Worm (Caenorhabditis elegans) whole organism, L4/young adult: ENCODE measurements around the gene seu-1.

Source experiments
- W03F9.2 ChIP-seq: fragments of 150-350 bp; optimal IDR thresholded peaks from 2 replicates; lab custom pipeline; 2014; ENCODE audit warnings: missing biosample characterization, missing genetic modification characterization
- dao-5 ChIP-seq: sonication (generic microtip); optimal IDR thresholded peaks from 2 replicates; lab custom pipeline; 2016; ENCODE audit warnings: missing genotype, missing genetic modification characterization, moderate library complexity, missing compliant biosample characterization
- him-1 ChIP-seq: sonication (generic microtip); optimal IDR thresholded peaks from 2 replicates; lab custom pipeline; 2016; ENCODE audit warnings: missing genotype, missing genetic modification reagents, missing genetic modification characterization, missing compliant biosample characterization

Gene seu-1

DNA sequence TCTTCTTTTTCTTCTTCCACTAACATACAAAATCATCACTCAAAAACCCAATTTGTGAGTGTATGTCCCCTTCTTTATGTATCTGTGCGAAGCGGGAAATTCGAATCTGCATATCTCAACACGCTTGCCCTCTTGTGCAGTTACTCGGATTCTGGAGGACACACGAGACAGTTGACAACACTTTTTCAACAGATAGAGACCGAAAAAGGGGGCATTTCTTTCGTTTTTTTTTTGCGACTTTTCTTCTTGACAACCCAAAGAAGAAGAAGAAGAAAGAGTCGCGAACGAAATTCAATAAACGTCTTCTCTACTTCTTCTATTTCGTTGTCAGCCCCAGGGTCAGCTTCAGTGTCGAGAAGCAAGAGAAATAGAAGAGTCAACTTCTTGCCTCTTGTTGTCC lies 36.6 kb downstream of the seu-1 start:
- no peak for TF ChIP-seq W03F9.2 (tag; lab: Kevin White, UChicago)

DNA sequence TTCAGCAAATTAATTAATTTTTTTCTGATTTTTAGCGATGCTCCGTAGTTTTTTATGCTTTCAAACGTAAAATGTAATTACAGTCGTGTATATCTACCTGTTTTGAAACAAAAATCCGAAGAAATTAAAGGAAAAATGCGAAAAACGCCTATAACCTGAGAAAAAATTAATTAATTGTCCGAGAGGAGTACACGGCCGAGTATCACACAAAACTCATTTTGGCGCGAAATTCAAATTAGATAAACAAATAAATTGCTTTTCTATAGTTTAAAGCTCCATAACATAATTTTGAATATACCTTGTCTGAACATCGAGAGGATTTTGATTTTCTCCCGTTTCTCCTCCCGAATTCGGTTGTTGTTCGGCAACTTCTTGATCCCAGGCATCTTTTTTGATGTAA lies 40.0 kb downstream of the seu-1 start:
- TF ChIP-seq him-1 (tag; lab: Kevin White, UChicago) (no peak), W03F9.2 (tag; lab: Kevin White, UChicago) (no peak), dao-5 (tag; lab: Kevin White, UChicago) (no peak)

DNA sequence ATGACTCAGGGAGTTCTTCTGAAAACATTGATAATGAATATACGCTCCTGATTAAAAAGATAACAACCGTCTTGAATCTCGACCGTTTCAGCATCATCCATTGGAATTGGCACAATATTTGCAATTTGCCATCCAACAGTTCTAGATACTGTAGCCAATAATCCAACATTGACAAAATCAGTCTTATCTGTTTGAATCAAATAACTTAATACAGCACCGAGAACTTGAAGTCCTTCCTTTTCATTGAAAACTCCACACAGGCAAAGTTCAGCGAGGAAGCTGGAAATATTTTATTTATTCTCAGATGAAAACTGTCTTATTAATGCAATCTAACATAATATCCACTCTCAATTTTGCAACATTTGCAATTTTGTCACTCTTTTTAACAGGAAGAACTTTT lies 42.8 kb downstream of the seu-1 start:
- no peak for TF ChIP-seq him-1 (tag; lab: Kevin White, UChicago)
- TF ChIP-seq W03F9.2 (tag; lab: Kevin White, UChicago): no peak
- TF ChIP-seq dao-5 (tag; lab: Kevin White, UChicago): no peak

DNA sequence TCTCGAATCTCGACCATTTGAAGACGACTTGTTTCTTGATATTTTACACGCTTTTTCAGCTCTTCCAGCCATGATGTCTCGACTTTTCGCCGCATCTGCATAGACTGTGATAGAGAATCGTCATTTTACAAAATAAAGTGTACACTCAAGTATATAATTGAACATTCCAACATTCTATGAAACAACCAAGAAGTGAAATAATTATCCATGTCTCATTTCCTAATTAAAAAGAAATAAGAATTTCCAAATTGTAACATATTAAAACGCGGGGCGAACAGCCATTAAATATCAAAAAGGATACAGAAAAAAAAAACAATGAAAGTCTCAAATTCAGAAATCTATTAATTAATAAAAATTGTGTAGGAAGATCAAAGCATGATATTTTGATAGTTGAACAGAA lies 43.6 kb downstream of the seu-1 start, which contains the start of gene smg-3:
smg-3 (minus strand) TSS at position 101 of the 400 bp plus-strand sequence.
- no peak for TF ChIP-seq dao-5 (tag; lab: Kevin White, UChicago)
- TF ChIP-seq him-1 (tag; lab: Kevin White, UChicago): no peak

DNA sequence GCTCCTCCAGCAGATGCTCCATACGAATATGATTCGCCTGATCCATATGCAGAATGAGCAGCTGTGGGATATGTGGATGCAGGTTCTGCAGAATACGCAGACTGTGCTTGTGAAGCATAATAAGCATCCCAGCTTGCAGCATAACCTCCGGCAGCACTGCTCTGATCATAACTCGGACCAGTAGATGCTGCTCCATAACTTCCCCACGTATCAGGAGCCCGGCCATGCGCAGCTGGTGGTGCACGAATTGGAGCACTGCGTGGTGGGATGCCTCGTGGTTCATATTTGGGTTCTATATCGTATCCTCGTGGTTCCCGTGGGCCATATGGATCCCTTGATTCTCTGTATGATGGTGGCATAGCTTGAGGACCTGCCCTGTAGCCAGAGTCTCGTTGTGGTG lies 44.3 kb downstream of the seu-1 start:
- TF ChIP-seq dao-5 (tag; lab: Kevin White, UChicago) (no peak), him-1 (tag; lab: Kevin White, UChicago) (no peak), W03F9.2 (tag; lab: Kevin White, UChicago) (no peak)

DNA sequence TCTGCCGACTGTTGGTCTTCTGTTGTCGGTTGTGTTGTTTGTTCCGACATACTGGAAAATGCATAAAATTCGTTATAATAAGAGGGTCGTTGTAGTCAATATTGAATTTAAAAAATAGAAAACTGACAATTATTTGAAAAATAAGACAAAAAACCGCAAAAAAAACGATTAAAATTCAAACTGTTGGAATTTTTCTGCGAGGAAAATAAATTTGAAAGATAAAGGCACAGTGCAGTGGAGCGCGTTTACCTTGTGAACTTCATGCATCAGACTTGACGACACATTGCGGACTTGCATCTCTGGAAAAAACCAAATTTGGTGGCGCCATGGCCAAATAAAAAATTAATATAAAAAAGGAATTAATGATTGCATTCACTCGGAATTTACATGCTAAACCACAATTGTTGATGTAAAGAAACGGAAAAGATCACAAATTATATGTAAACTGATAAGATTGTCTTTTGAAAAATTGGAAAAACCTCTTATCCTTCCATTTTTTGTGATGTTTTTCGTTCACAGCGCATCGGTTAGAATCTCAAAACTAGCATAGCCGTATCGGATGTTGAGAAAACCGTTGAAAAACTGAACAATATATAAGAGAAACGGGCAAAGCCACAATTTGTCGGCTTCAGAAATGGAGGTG lies 47.2 kb downstream of the seu-1 start, which contains the start of the genes hrpf-2 and bli-6:
hrpf-2 (minus strand) TSS at position 51 of the 643 bp plus-strand sequence.
bli-6 (plus strand) TSS at position 593 of the 643 bp plus-strand sequence.
- TF ChIP-seq W03F9.2 (tag; lab: Kevin White, UChicago) (peak; percentile 92), dao-5 (tag; lab: Kevin White, UChicago) (no peak)

DNA sequence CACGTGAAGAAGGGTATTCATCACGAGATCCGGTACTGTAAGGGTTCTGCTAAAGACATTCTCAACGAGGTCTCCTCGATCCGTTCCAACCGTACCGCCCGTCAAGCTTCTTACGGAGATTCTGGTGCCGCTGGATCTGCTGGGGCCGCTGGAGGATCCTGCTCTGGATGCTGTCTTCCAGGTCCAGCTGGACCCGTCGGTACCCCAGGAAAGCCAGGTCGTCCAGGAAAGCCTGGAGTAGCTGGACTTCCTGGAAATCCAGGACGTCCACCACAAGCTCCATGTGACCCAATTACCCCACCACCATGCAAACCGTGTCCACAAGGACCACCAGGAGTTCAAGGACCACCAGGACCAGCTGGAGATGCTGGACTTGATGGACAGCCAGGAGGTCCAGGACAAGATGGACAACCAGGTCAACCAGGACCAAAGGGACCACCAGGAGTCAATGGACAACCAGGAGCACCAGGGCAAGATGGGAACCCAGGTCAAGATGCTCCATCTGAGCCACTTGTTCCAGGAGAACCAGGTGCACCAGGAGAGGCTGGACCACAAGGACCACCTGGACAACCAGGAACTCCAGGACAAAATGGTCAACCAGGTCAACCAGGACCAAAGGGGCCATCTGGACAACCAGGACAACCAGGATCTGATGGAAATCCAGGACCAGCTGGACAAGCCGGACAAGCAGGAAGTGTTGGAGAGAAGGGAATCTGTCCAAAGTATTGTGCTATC lies 48.1 kb downstream of the seu-1 start:
- TF ChIP-seq W03F9.2 (tag; lab: Kevin White, UChicago) (no peak), him-1 (tag; lab: Kevin White, UChicago) (no peak), dao-5 (tag; lab: Kevin White, UChicago) (no peak)

DNA sequence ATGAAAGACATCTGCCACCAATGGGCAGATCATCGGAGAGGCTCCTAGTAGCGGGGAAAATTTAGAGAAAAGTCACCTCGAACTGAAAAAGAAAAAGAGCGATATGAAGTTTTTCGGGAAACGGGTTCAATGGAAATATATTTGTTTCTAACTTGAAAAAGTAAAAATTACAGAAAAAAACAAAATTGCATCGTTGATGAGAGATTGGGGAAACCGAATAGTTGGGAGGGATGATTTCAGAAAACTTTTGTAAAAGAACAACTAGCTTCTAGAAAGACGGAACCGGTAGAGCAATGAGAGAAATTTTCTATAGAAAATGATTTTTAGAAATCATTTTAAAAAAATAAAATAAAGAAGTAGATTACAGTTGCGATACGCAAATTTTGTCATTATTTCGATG lies 49.0 kb downstream of the seu-1 start:
- TF ChIP-seq W03F9.2 (tag; lab: Kevin White, UChicago) (no peak), dao-5 (tag; lab: Kevin White, UChicago) (no peak), him-1 (tag; lab: Kevin White, UChicago) (no peak)
